Worm (Caenorhabditis elegans) whole organism, mixed stage, embryonic: ENCODE results near the gene cdc-25.3.

ENCODE experiments used
- elt-3 ChIP-seq: fragments of 150-350 bp; optimal IDR thresholded peaks from 2 replicates; lab custom pipeline; 2014; ENCODE audit warnings: missing biosample characterization, missing genetic modification characterization
- flh-1 ChIP-seq: fragments of 200-800 bp; sonication (Bioruptor generic); optimal IDR thresholded peaks from 2 replicates; lab custom pipeline; 2018; ENCODE audit warnings: mild to moderate bottlenecking, missing genetic modification characterization, moderate library complexity, missing compliant biosample characterization
- sem-2 ChIP-seq: fragments of 200-800 bp; sonication (Bioruptor generic); optimal IDR thresholded peaks from 2 replicates; lab custom pipeline; 2018; ENCODE audit warnings: mild to moderate bottlenecking, missing genetic modification characterization, missing compliant biosample characterization
- sptf-1 ChIP-seq: sonication (generic microtip); optimal IDR thresholded peaks from 2 replicates; lab custom pipeline; 2017; ENCODE audit warnings: mild to moderate bottlenecking, missing genetic modification characterization, moderate library complexity, missing compliant biosample characterization

ce11 chrIII:8925539-8925938 is 7.8 kb upstream of the cdc-25.3 start:
- TF ChIP-seq sem-2 (GFP tag; lab: Kevin White, UChicago) (no peak), sptf-1 (no peak), flh-1 (GFP tag; lab: Kevin White, UChicago) (no peak), elt-3 (tag; lab: Kevin White, UChicago) (no peak)
